Worm (Caenorhabditis elegans) whole organism, early embryonic: Measurements from ENCODE around the gene nhr-54.

ENCODE experiments used
- B0310.2 ChIP-seq: sonication (generic microtip); optimal IDR thresholded peaks from 2 replicates; lab custom pipeline; 2016; ENCODE audit warnings: mild to moderate bottlenecking, missing genetic modification characterization, missing compliant biosample characterization
- F13C5.2 ChIP-seq: sonication (generic microtip); optimal IDR thresholded peaks from 2 replicates; lab custom pipeline; 2017; ENCODE audit warnings: mild to moderate bottlenecking, missing genetic modification characterization, inconsistent platforms, missing compliant biosample characterization
- aly-1 ChIP-seq: sonication (generic microtip); optimal IDR thresholded peaks from 2 replicates; lab custom pipeline; 2016; ENCODE audit warnings: missing genetic modification characterization, missing compliant biosample characterization
- ama-1 ChIP-seq: fragments of 150-350 bp; optimal IDR thresholded peaks from 2 replicates; lab custom pipeline; 2014
- ceh-13 ChIP-seq: fragments of 200-800 bp; sonication (Bioruptor generic); optimal IDR thresholded peaks from 2 replicates; lab custom pipeline; 2018; ENCODE audit warnings: mild to moderate bottlenecking, missing genetic modification characterization, missing compliant biosample characterization
- ceh-36 ChIP-seq: sonication (generic microtip); optimal IDR thresholded peaks from 2 replicates; lab custom pipeline; 2016; ENCODE audit warnings: missing genetic modification characterization, inconsistent platforms, missing compliant biosample characterization
- ets-7 ChIP-seq: sonication (generic microtip); optimal IDR thresholded peaks from 2 replicates; lab custom pipeline; 2016; ENCODE audit warnings: missing genotype, missing genetic modification characterization, missing compliant biosample characterization
- flt-1 ChIP-seq: fragments of 200-800 bp; sonication (Bioruptor generic); IDR thresholded peaks from 2 replicates; pipeline ENCODE4 v1.3.6; 2022; ENCODE audit warnings: missing genetic modification characterization, missing compliant biosample characterization
- hmbx-1 ChIP-seq: sonication (generic microtip); optimal IDR thresholded peaks from 2 replicates; lab custom pipeline; 2016; ENCODE audit warnings: mild to moderate bottlenecking, missing genetic modification characterization, missing compliant biosample characterization
- hmg-4 ChIP-seq: fragments of 200-800 bp; sonication (Bioruptor generic); optimal IDR thresholded peaks from 2 replicates; lab custom pipeline; 2018; ENCODE audit warnings: mild to moderate bottlenecking, missing genetic modification characterization, missing compliant biosample characterization
- hnd-1 ChIP-seq: sonication (generic microtip); optimal IDR thresholded peaks from 2 replicates; lab custom pipeline; 2016; ENCODE audit warnings: missing genetic modification characterization, missing compliant biosample characterization
- pes-1 ChIP-seq: fragments of 200-800 bp; sonication (Bioruptor generic); IDR thresholded peaks from 2 replicates; pipeline ENCODE4 v1.3.6; 2022; ENCODE audit warnings: missing genetic modification reagents, missing genetic modification characterization, missing compliant biosample characterization
- scrt-1 ChIP-seq: fragments of 200-800 bp; sonication (Bioruptor generic); IDR thresholded peaks from 2 replicates; pipeline ENCODE4 v1.3.6; 2022; ENCODE audit warnings: missing genetic modification characterization, missing compliant biosample characterization
- sea-1 ChIP-seq: fragments of 200-800 bp; sonication (Bioruptor generic); conservative IDR thresholded peaks from 2 replicates; pipeline ENCODE4 v1.3.6; 2022; ENCODE audit warnings: missing genetic modification characterization, missing compliant biosample characterization
- tbx-11 ChIP-seq: fragments of 200-800 bp; sonication (Bioruptor generic); IDR thresholded peaks from 2 replicates; pipeline ENCODE4 v1.3.6; 2022; ENCODE audit warnings: missing genetic modification characterization, missing compliant biosample characterization
- tbx-37 ChIP-seq: fragments of 200-800 bp; sonication (Bioruptor generic); conservative IDR thresholded peaks from 2 replicates; pipeline ENCODE4 v1.3.6; 2022; ENCODE audit warnings: missing genetic modification reagents, missing genetic modification characterization, missing compliant biosample characterization
- tra-4 ChIP-seq: sonication (generic microtip); optimal IDR thresholded peaks from 2 replicates; lab custom pipeline; 2017; ENCODE audit warnings: missing genetic modification characterization, missing compliant biosample characterization

nhr-54 gene

DNA sequence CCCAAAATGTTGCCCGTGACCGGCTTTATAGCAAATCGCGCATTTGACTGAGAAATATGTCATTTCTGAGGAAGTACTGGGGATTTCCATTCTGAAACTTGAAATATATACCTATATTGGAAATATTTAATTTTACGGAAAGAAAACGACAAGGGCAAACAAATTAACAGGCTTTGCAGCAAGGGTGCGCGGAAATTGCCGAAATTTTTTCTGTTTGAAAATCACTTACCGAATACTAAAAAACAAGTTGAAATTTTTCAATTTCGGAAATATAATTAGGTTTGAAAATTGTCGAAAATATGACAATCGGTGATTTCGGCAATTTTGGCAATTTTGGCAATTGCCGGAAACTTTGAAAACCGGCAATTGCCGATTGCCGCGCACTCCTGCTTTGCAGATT is at the start of gene nhr-54:
nhr-54 (minus strand) TSS at position 101 of the 400 bp plus-strand sequence.
- TF ChIP-seq B0310.2 (no peak), ceh-13 (GFP tag; lab: Kevin White, UChicago) (no peak), hnd-1 (tag; lab: Kevin White, UChicago) (no peak), tbx-37 (GFP tag; lab: Robert Waterston, UW) (no peak), aly-1 (no peak), tbx-11 (GFP tag; lab: Robert Waterston, UW) (no peak), ama-1 (lab: Kevin White, UChicago) (no peak), hmg-4 (GFP tag; lab: Kevin White, UChicago) (no peak), hmbx-1 (tag; lab: Kevin White, UChicago) (no peak), flt-1 (GFP tag; lab: Robert Waterston, UW) (no peak), scrt-1 (no peak), ets-7 (no peak), ceh-36 (tag; lab: Kevin White, UChicago) (no peak), sea-1 (no peak), pes-1 (GFP tag; lab: Robert Waterston, UW) (no peak), tra-4 (tag; lab: Kevin White, UChicago) (no peak)

DNA sequence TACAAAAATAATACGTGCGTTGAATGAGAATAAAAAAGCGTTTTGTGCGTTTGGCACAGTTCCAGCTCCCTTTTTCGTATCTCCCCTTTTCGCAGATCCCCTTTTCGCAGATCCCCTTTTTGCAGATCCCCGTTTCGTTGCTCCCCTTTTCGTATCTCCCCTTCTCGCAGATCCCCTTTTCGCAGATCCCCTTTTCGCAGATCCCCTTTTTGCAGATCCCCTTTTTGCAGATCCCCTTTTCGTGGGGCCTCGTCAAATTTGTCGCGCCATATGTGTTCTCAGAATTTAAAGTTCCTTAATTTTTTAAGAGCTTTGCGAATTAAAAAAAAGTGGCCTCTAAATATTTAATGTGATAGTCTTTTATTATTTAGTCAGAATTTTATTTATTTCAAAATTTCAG is 47.2 kb upstream of the nhr-54 start, which contains the start of gene Y32B12B.4:
Y32B12B.4 (plus strand) TSS at position 399 of the 400 bp plus-strand sequence.
- TF ChIP-seq F13C5.2 (no peak), tbx-37 (GFP tag; lab: Robert Waterston, UW) (peak; percentile 79), sea-1 (peak; percentile 54; the same call in 1 of the 2 replicates), aly-1 (peak; percentile 16), B0310.2 (peak; percentile 5), scrt-1 (peak; percentile 82), tra-4 (tag; lab: Kevin White, UChicago) (no peak), flt-1 (GFP tag; lab: Robert Waterston, UW) (no peak), ceh-36 (tag; lab: Kevin White, UChicago) (no peak), pes-1 (GFP tag; lab: Robert Waterston, UW) (peak; percentile 92), hmg-4 (GFP tag; lab: Kevin White, UChicago) (peak; percentile 49), ama-1 (lab: Kevin White, UChicago) (no peak), hmbx-1 (tag; lab: Kevin White, UChicago) (no peak), ets-7 (peak; percentile 2), hnd-1 (tag; lab: Kevin White, UChicago) (peak; percentile 13), ceh-13 (GFP tag; lab: Kevin White, UChicago) (peak; percentile 41), tbx-11 (GFP tag; lab: Robert Waterston, UW) (peak; percentile 74)

DNA sequence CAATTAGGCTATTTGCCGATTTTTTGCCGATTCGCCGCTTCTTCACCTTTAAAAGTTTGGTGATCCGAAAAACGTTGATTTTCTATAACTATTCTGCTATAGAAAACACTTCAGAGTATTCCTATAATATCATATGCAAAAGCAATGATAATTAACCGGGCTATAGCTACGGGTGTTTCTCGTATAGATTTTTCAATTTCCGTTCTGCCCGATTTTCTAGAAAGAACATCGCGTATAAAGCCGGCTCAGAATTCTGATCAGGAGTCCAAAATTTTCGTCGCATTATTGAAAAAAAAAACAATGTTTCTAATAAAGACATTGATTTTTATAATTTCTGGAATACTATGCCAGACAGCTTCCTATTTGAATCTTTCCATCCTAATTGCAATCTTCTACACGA is 45.0 kb upstream of the nhr-54 start, which contains the start of gene srbc-65:
srbc-65 (plus strand) TSS at position 301 of the 400 bp plus-strand sequence.
- no peak for TF ChIP-seq pes-1 (GFP tag; lab: Robert Waterston, UW)
- no peak for TF ChIP-seq tra-4 (tag; lab: Kevin White, UChicago)
- TF ChIP-seq flt-1 (GFP tag; lab: Robert Waterston, UW), result no peak
- no peak for TF ChIP-seq B0310.2
- no peak for TF ChIP-seq ets-7
- no peak for TF ChIP-seq F13C5.2
- TF ChIP-seq aly-1, result no peak

DNA sequence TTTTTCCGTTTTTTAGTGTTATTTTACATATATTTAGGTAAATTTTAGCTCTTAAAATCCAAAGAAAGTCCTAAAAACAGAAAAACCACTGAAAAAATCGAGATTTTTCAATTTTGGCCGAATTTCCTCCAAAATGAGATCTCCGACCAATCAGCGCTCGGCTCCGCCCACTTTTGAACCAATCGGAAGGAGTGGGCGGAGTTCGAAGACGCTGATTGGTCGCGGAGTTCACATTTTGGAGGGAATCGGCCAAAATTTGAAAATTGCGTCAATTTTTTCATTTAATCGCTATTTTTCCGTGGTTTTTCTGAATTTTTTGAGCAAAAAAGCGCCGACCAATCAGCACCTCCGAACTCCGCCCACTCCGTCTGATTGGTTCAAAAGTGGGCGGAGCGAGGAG is 34.9 kb upstream of the nhr-54 start:
- TF ChIP-seq F13C5.2 (no peak), tra-4 (tag; lab: Kevin White, UChicago) (no peak), ceh-36 (tag; lab: Kevin White, UChicago) (no peak), ama-1 (lab: Kevin White, UChicago) (no peak), B0310.2 (no peak), pes-1 (GFP tag; lab: Robert Waterston, UW) (no peak), sea-1 (no peak), hnd-1 (tag; lab: Kevin White, UChicago) (no peak), ets-7 (no peak), tbx-37 (GFP tag; lab: Robert Waterston, UW) (no peak), tbx-11 (GFP tag; lab: Robert Waterston, UW) (no peak), flt-1 (GFP tag; lab: Robert Waterston, UW) (no peak), ceh-13 (GFP tag; lab: Kevin White, UChicago) (no peak), aly-1 (no peak), hmg-4 (GFP tag; lab: Kevin White, UChicago) (no peak), scrt-1 (no peak), hmbx-1 (tag; lab: Kevin White, UChicago) (no peak)

DNA sequence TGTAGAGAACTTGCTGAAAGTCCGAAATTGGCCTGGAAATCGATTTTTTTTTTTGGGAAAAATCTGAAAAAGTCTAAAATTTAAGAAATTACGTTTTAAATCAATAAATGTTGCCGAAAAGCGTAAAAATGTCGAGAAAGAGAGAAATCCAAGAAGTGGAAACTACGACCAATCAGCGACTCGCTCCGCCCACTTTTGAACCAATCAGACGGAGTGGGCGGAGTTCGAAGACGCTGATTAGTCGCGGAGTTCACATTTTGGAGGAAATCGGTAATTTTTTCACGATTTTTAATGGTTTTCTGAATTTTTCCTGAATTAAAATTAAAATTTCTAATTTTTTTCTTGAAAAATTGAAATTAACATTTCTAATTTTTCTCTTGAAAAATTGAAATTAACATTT is 33.9 kb upstream of the nhr-54 start:
- no peak for TF ChIP-seq B0310.2
- no peak for TF ChIP-seq scrt-1
- no peak for TF ChIP-seq ceh-13 (GFP tag; lab: Kevin White, UChicago)
- no peak for TF ChIP-seq pes-1 (GFP tag; lab: Robert Waterston, UW)
- TF ChIP-seq hmg-4 (GFP tag; lab: Kevin White, UChicago), result no peak
- TF ChIP-seq flt-1 (GFP tag; lab: Robert Waterston, UW), result no peak
- no peak for TF ChIP-seq ama-1 (lab: Kevin White, UChicago)
- no peak for TF ChIP-seq tbx-37 (GFP tag; lab: Robert Waterston, UW)
- TF ChIP-seq F13C5.2, result no peak
- TF ChIP-seq ets-7, result no peak
- TF ChIP-seq aly-1, result no peak
- no peak for TF ChIP-seq tra-4 (tag; lab: Kevin White, UChicago)
- no peak for TF ChIP-seq sea-1
- no peak for TF ChIP-seq ceh-36 (tag; lab: Kevin White, UChicago)

DNA sequence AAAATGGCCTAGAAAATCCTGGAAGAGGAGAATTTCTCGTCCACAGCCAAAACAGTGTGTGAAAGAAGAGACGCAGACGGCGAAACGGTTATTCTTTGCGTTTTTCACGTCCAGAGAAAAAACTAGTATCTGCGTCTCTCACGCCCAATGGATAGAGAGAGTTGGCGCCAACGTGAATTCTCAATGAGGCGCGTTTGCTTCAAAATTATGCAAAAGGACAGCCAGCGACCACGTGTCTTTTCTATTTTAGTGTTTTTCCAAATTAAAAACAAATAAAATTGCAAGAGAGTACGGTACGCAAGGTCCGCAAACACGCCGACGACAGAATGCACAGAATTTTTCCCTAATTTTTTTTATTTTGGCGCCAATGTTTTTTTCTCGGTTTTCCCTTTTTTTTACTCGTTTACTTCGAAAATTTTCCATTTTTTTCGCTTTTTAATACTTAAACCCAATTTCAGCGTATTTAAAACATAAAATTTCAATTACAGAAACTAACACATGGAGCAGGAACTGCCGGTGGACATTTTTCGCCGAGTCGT is 32.2 kb upstream of the nhr-54 start, which contains the start of gene Y32B12B.2:
Y32B12B.2 (plus strand) TSS at position 489 of the 539 bp plus-strand sequence.
- TF ChIP-seq hmg-4 (GFP tag; lab: Kevin White, UChicago), result no peak
- no peak for TF ChIP-seq tra-4 (tag; lab: Kevin White, UChicago)
- TF ChIP-seq flt-1 (GFP tag; lab: Robert Waterston, UW), result no peak
- no peak for TF ChIP-seq F13C5.2
- no peak for TF ChIP-seq sea-1
- TF ChIP-seq hmbx-1 (tag; lab: Kevin White, UChicago), result no peak
- TF ChIP-seq hnd-1 (tag; lab: Kevin White, UChicago), result no peak
- TF ChIP-seq pes-1 (GFP tag; lab: Robert Waterston, UW), result no peak
- no peak for TF ChIP-seq ceh-13 (GFP tag; lab: Kevin White, UChicago)

DNA sequence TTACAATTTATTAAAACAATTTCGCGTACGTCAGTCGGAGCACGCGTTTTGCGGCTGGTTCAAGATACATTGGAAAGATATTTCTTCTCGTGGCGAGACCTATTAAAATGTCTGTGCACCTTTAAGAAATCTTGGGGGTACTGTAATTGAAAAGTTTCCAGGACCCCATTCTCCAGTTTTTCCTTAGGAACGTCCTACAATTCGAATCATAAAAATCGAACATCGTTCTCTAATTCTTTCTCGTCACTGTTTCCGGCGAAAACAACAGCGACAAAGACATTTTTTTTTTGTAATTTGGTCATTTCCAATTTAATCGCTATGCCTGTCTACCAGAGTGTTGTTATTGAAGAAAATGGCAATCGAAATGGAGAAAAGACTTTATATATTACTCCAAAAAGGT is 31.0 kb upstream of the nhr-54 start, which contains the start of gene Y32B12B.1:
Y32B12B.1 (plus strand) TSS at position 301 of the 400 bp plus-strand sequence.
- no peak for TF ChIP-seq hmg-4 (GFP tag; lab: Kevin White, UChicago)
- TF ChIP-seq pes-1 (GFP tag; lab: Robert Waterston, UW), result no peak
- TF ChIP-seq scrt-1, result no peak
- TF ChIP-seq ceh-36 (tag; lab: Kevin White, UChicago), result no peak
- no peak for TF ChIP-seq tbx-37 (GFP tag; lab: Robert Waterston, UW)
- no peak for TF ChIP-seq F13C5.2
